Worm (Caenorhabditis elegans) whole organism, L1 larva: ENCODE measurements around the gene ZC477.7.

Experiments used
- C34B4.2 ChIP-seq: sonication (generic microtip); optimal IDR thresholded peaks from 2 replicates; lab custom pipeline; 2017; ENCODE audit warnings: mild to moderate bottlenecking, missing genetic modification characterization, missing compliant biosample characterization
- ces-1 ChIP-seq: fragments of 150-350 bp; optimal IDR thresholded peaks from 2 replicates; lab custom pipeline; 2014; ENCODE audit warnings: missing biosample characterization, missing genetic modification reagents, missing genetic modification characterization
- ets-5 ChIP-seq: fragments of 200-800 bp; sonication (Bioruptor generic); IDR thresholded peaks from 2 replicates; pipeline ENCODE4 v1.3.6; 2022; ENCODE audit warnings: missing genetic modification characterization, missing compliant biosample characterization
- hlh-4 ChIP-seq: sonication (generic microtip); optimal IDR thresholded peaks from 2 replicates; lab custom pipeline; 2016; ENCODE audit warnings: mild to moderate bottlenecking, missing genetic modification characterization, missing compliant biosample characterization
- lin-39 ChIP-seq: fragments of 150-350 bp; optimal IDR thresholded peaks from 2 replicates; lab custom pipeline; 2014; ENCODE audit warnings: missing biosample characterization, missing genetic modification reagents, missing genetic modification characterization
- skn-1 ChIP-seq: fragments of 150-350 bp; optimal IDR thresholded peaks from 2 replicates; lab custom pipeline; 2014; ENCODE audit warnings: missing biosample characterization, missing genetic modification characterization
- sptf-1 ChIP-seq: fragments of 150-350 bp; optimal IDR thresholded peaks from 2 replicates; lab custom pipeline; 2014; ENCODE audit warnings: missing biosample characterization, missing genetic modification characterization
- unc-62 ChIP-seq: fragments of 150-350 bp; optimal IDR thresholded peaks from 2 replicates; lab custom pipeline; 2014; ENCODE audit warnings: missing biosample characterization, missing genetic modification reagents, missing genetic modification characterization

ce11 chrIV:7154356-7154755 lies 43.1 kb upstream of the ZC477.7 start, which contains the start of gene C34D4.2:
- TF ChIP-seq hlh-4 (tag; lab: Kevin White, UChicago) (no peak), ces-1 (GFP tag; lab: Kevin White, UChicago) (no peak), sptf-1 (tag; lab: Kevin White, UChicago) (no peak), lin-39 (tag; lab: Kevin White, UChicago) (no peak), C34B4.2 (tag; lab: Kevin White, UChicago) (no peak), skn-1 (tag; lab: Kevin White, UChicago) (no peak), unc-62 (GFP tag; lab: Kevin White, UChicago) (no peak), ets-5 (GFP tag; lab: Robert Waterston, UW) (no peak)
